Fruit fly (Drosophila melanogaster): ENCODE results near the gene CG33965.

- no peak for TF ChIP-seq CG17912 (GFP tag; optimal IDR thresholded peaks at IDR 0.05)
- TF ChIP-seq CG14965 (GFP tag; optimal IDR thresholded peaks at IDR 0.05; ENCODE audit: borderline replicate concordance): no peak
- TF ChIP-seq croc (GFP tag; conservative IDR thresholded peaks at IDR 0.05): no peak
- no peak for TF ChIP-seq ATbp (GFP tag; optimal IDR thresholded peaks at IDR 0.05)
- TF ChIP-seq CG12071 (GFP tag; optimal IDR thresholded peaks at IDR 0.05): no peak
- TF ChIP-seq tll (GFP tag; optimal IDR thresholded peaks at IDR 0.05): no peak
- no peak for TF ChIP-seq Ravus (GFP tag; IDR thresholded peaks at IDR 0.05)
- no peak for TF ChIP-seq CG11723 (GFP tag; optimal IDR thresholded peaks at IDR 0.05)
- no peak for TF ChIP-seq ttk (GFP tag; IDR thresholded peaks at IDR 0.05)
Observed at dm6 chr3L:1250396-1250795, 17.7 kb downstream of the CG33965 start, which contains the start of gene Bfc.
